Worm (Caenorhabditis elegans) whole organism, L4 larva: ENCODE measurements around the gene K08F9.3.

Experiments used
- D1046.2 ChIP-seq: fragments of 200-800 bp; sonication (Bioruptor generic); IDR thresholded peaks from 2 replicates; pipeline ENCODE4 v1.3.6; 2022; ENCODE audit warnings: missing genetic modification characterization, missing compliant biosample characterization
- F10B5.3 ChIP-seq: sonication (generic microtip); optimal IDR thresholded peaks from 2 replicates; lab custom pipeline; 2016; ENCODE audit warnings: mild to moderate bottlenecking, missing genetic modification characterization, missing compliant biosample characterization
- F26F4.8 ChIP-seq: fragments of 200-800 bp; sonication (Bioruptor generic); conservative IDR thresholded peaks from 2 replicates; pipeline ENCODE4 v1.3.6; 2022; ENCODE audit warnings: missing genetic modification characterization, missing compliant biosample characterization
- F44E2.7 ChIP-seq: fragments of 200-800 bp; sonication (Bioruptor generic); IDR thresholded peaks from 2 replicates; pipeline ENCODE4 v2.1.2; 2022; ENCODE audit warnings: missing genetic modification characterization, missing compliant biosample characterization
- F49E8.2 ChIP-seq: sonication (generic microtip); optimal IDR thresholded peaks from 2 replicates; lab custom pipeline; 2016; ENCODE audit warnings: missing compliant biosample characterization, mild to moderate bottlenecking, missing genetic modification characterization, borderline replicate concordance
- R02D3.7 ChIP-seq: fragments of 150-350 bp; sonication (generic microtip); optimal IDR thresholded peaks from 3 replicates; lab custom pipeline; 2014; ENCODE audit warnings: missing biosample characterization, missing genetic modification characterization
- T20F7.1 ChIP-seq: fragments of 200-800 bp; sonication (Bioruptor generic); optimal IDR thresholded peaks from 2 replicates; lab custom pipeline; 2018; ENCODE audit warnings: mild to moderate bottlenecking, missing genetic modification characterization, missing compliant biosample characterization
- Y105C5A.15 ChIP-seq: fragments of 200-800 bp; sonication (Bioruptor generic); IDR thresholded peaks from 2 replicates; pipeline ENCODE4 v1.3.6; 2022; ENCODE audit warnings: missing genetic modification characterization, missing compliant biosample characterization
- Y48G9A.11 ChIP-seq: fragments of 200-800 bp; sonication (Bioruptor generic); IDR thresholded peaks from 2 replicates; pipeline ENCODE4 v1.3.6; 2022; ENCODE audit warnings: missing genetic modification reagents, missing genetic modification characterization, missing compliant biosample characterization
- Y5F2A.4 ChIP-seq: fragments of 200-800 bp; sonication (Bioruptor generic); optimal IDR thresholded peaks from 2 replicates; lab custom pipeline; 2018; ENCODE audit warnings: mild to moderate bottlenecking, missing genetic modification characterization, missing compliant biosample characterization
- ceh-20 ChIP-seq: fragments of 200-800 bp; sonication (Bioruptor generic); IDR thresholded peaks from 2 replicates; pipeline ENCODE4 v1.3.6; 2022; ENCODE audit warnings: missing genetic modification reagents, missing genetic modification characterization, missing compliant biosample characterization
- ceh-28 ChIP-seq: fragments of 150-350 bp; optimal IDR thresholded peaks from 2 replicates; lab custom pipeline; 2014; ENCODE audit warnings: missing biosample characterization, missing genetic modification reagents, missing genetic modification characterization
- ceh-44 ChIP-seq: fragments of 200-800 bp; sonication (Bioruptor generic); IDR thresholded peaks from 2 replicates; pipeline ENCODE4 v1.3.6; 2022; ENCODE audit warnings: missing genetic modification reagents, missing genetic modification characterization, missing compliant biosample characterization
- daf-16 ChIP-seq, 3 experiments: sonication (generic microtip); optimal IDR thresholded peaks; 2 replicates each; lab custom pipeline; 2016 to 2017; ENCODE audit warnings: missing genetic modification characterization in 3 of 3, missing genetic modification reagents in 3 of 3, mild to moderate bottlenecking in 2 of 3, missing compliant biosample characterization in 2 of 3, missing biosample characterization in 1 of 3, moderate library complexity in 1 of 3
- dpl-1 ChIP-seq: fragments of 150-350 bp; optimal IDR thresholded peaks from 2 replicates; lab custom pipeline; 2014; ENCODE audit warnings: missing biosample characterization, missing genetic modification reagents, missing genetic modification characterization
- duxl-1 ChIP-seq: sonication (generic microtip); optimal IDR thresholded peaks from 2 replicates; lab custom pipeline; 2016; ENCODE audit warnings: mild to moderate bottlenecking, missing genetic modification characterization, moderate library complexity, missing compliant biosample characterization; ENCODE audit not compliant: poor library complexity
- dve-1 ChIP-seq: sonication (generic microtip); optimal IDR thresholded peaks from 2 replicates; lab custom pipeline; 2017; ENCODE audit warnings: antibody characterized with exemption, mild to moderate bottlenecking, missing genetic modification characterization, missing compliant biosample characterization; ENCODE audit not compliant: insufficient read depth
- egl-27 ChIP-seq: sonication (generic microtip); optimal IDR thresholded peaks from 3 replicates; lab custom pipeline; 2017; ENCODE audit warnings: missing biosample characterization, missing genetic modification reagents, missing genetic modification characterization
- egl-43 ChIP-seq: fragments of 200-800 bp; sonication (Bioruptor generic); IDR thresholded peaks from 2 replicates; pipeline ENCODE4 v1.3.6; 2022; ENCODE audit warnings: missing genetic modification reagents, missing genetic modification characterization, missing compliant biosample characterization
- hif-1 ChIP-seq, 2 experiments: sonication (generic microtip); optimal IDR thresholded peaks; 2 replicates each; lab custom pipeline; 2016 to 2017; ENCODE audit warnings: missing compliant biosample characterization in 2 of 2, missing genetic modification characterization in 2 of 2, missing genetic modification reagents in 2 of 2, missing genotype in 2 of 2, mild to moderate bottlenecking in 1 of 2
- jun-1 ChIP-seq: fragments of 150-350 bp; optimal IDR thresholded peaks from 2 replicates; lab custom pipeline; 2014; ENCODE audit warnings: missing biosample characterization, missing genetic modification reagents, missing genetic modification characterization
- lin-1 ChIP-seq: fragments of 200-800 bp; sonication (Bioruptor generic); IDR thresholded peaks from 2 replicates; pipeline ENCODE4 v1.3.6; 2022; ENCODE audit warnings: missing genetic modification reagents, missing genetic modification characterization, missing compliant biosample characterization
- lin-13 ChIP-seq: fragments of 150-350 bp; optimal IDR thresholded peaks from 2 replicates; lab custom pipeline; 2014; ENCODE audit warnings: missing biosample characterization, missing genetic modification reagents, missing genetic modification characterization
- lin-38 ChIP-seq: fragments of 200-800 bp; sonication (Bioruptor generic); IDR thresholded peaks from 2 replicates; pipeline ENCODE4 v1.3.6; 2022; ENCODE audit warnings: missing genetic modification reagents, missing genetic modification characterization, missing compliant biosample characterization
- lsy-2 ChIP-seq, 2 experiments: fragments of 150-350 bp in 1 of 2; sonication (generic microtip) in 1 of 2; optimal IDR thresholded peaks; 2 replicates each; lab custom pipeline; 2014 to 2017; ENCODE audit warnings: missing biosample characterization in 2 of 2, missing genetic modification characterization in 2 of 2
- mdl-1 ChIP-seq, 2 experiments: fragments of 150-350 bp in 1 of 2; sonication (generic microtip) in 1 of 2; optimal IDR thresholded peaks; 2 replicates each; lab custom pipeline; 2014 to 2017; ENCODE audit warnings: missing biosample characterization in 2 of 2, missing genetic modification characterization in 2 of 2
- mep-1 ChIP-seq: fragments of 150-350 bp; sonication (generic microtip); optimal IDR thresholded peaks from 3 replicates; lab custom pipeline; 2014; ENCODE audit warnings: missing biosample characterization, missing genetic modification characterization
- mes-2 ChIP-seq: sonication (generic microtip); optimal IDR thresholded peaks from 2 replicates; lab custom pipeline; 2016; ENCODE audit warnings: missing genotype, mild to moderate bottlenecking, missing genetic modification characterization, missing compliant biosample characterization; ENCODE audit not compliant: poor library complexity, severe bottlenecking
- mxl-3 ChIP-seq: fragments of 200-800 bp; sonication (Bioruptor generic); optimal IDR thresholded peaks from 2 replicates; lab custom pipeline; 2018; ENCODE audit warnings: mild to moderate bottlenecking, missing genetic modification characterization, missing compliant biosample characterization
- nhr-102 ChIP-seq: sonication (generic microtip); optimal IDR thresholded peaks from 2 replicates; lab custom pipeline; 2016; ENCODE audit warnings: mild to moderate bottlenecking, missing genetic modification characterization, moderate library complexity, missing compliant biosample characterization
- nhr-28 ChIP-seq: fragments of 150-350 bp; optimal IDR thresholded peaks from 2 replicates; lab custom pipeline; 2014; ENCODE audit warnings: missing biosample characterization, missing genetic modification characterization
- nhr-6 ChIP-seq: fragments of 150-350 bp; optimal IDR thresholded peaks from 2 replicates; lab custom pipeline; 2014; ENCODE audit warnings: missing biosample characterization, missing genetic modification characterization
- nhr-76 ChIP-seq: fragments of 150-350 bp; optimal IDR thresholded peaks from 2 replicates; lab custom pipeline; 2014; ENCODE audit warnings: missing biosample characterization, missing genetic modification characterization
- nhr-77 ChIP-seq: fragments of 150-350 bp; optimal IDR thresholded peaks from 2 replicates; lab custom pipeline; 2014; ENCODE audit warnings: missing biosample characterization, missing genetic modification characterization
- pha-4 ChIP-seq, 2 experiments: fragments of 150-350 bp in 1 of 2; fragments of 200-800 bp in 1 of 2; sonication (Bioruptor generic) in 1 of 2; IDR thresholded peaks in 1 of 2; optimal IDR thresholded peaks in 1 of 2; 2 replicates each; pipeline versions ENCODE4 v1.3.6 to Lab custom; 2014 to 2022; ENCODE audit warnings: missing genetic modification characterization in 2 of 2, missing genetic modification reagents in 2 of 2, missing biosample characterization in 1 of 2, missing compliant biosample characterization in 1 of 2
- php-3 ChIP-seq: fragments of 200-800 bp; sonication (Bioruptor generic); IDR thresholded peaks from 2 replicates; pipeline ENCODE4 v1.3.6; 2022; ENCODE audit warnings: missing genetic modification reagents, missing genetic modification characterization, missing compliant biosample characterization
- pqm-1 ChIP-seq: sonication (generic microtip); optimal IDR thresholded peaks from 2 replicates; lab custom pipeline; 2017; ENCODE audit warnings: missing biosample characterization, missing genetic modification characterization
- rbr-2 ChIP-seq: sonication (generic microtip); optimal IDR thresholded peaks from 2 replicates; lab custom pipeline; 2016; ENCODE audit warnings: missing genotype, missing genetic modification characterization, missing compliant biosample characterization
- spr-3 ChIP-seq: fragments of 200-800 bp; sonication (Bioruptor generic); optimal IDR thresholded peaks from 2 replicates; lab custom pipeline; 2018; ENCODE audit warnings: mild to moderate bottlenecking, missing genetic modification characterization, missing compliant biosample characterization
- vab-7 ChIP-seq: fragments of 200-800 bp; sonication (Bioruptor generic); IDR thresholded peaks from 2 replicates; pipeline ENCODE4 v1.3.6; 2022; ENCODE audit warnings: missing genetic modification reagents, missing genetic modification characterization, missing compliant biosample characterization
- ztf-11 ChIP-seq: fragments of 150-350 bp; optimal IDR thresholded peaks from 2 replicates; lab custom pipeline; 2014; ENCODE audit warnings: missing biosample characterization, missing genetic modification characterization
- ztf-7 ChIP-seq: fragments of 150-350 bp; optimal IDR thresholded peaks from 2 replicates; lab custom pipeline; 2014; ENCODE audit warnings: missing biosample characterization, missing genetic modification characterization

The K08F9.3 gene

DNA sequence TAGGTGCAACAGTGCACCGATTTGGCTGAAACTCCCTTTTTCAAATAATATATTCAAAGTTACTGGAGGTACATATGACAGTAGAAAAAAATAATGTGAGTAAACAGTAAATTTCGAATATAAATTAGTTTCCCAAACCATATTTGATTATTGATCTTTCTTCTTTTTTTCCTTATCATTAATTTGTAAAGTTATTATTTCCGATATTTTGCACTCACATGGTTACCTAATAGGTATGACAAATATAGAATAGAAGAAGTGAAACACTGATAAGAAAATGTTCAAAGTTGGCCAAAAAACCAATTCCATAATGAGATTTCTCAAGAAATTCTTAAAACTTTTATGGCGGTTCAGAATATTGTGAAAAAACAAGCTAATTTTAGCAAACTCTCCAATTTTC lies 536 bp upstream of the K08F9.3 start:
- TF ChIP-seq nhr-28 (tag; lab: Kevin White, UChicago) (peak; percentile 34), pqm-1 (tag; lab: Kevin White, UChicago) (peak; percentile 14), nhr-102 (tag; lab: Kevin White, UChicago) (no peak), ceh-28 (tag; lab: Kevin White, UChicago) (no peak), egl-43 (GFP tag; lab: Robert Waterston, UW) (no peak), Y105C5A.15 (no peak), nhr-77 (peak; percentile 55), ceh-20 (GFP tag; lab: Robert Waterston, UW) (no peak), dve-1 (tag; lab: Kevin White, UChicago) (peak; percentile 12), vab-7 (GFP tag; lab: Robert Waterston, UW) (no peak), rbr-2 (tag; lab: Kevin White, UChicago) (no peak), F10B5.3 (tag; lab: Kevin White, UChicago) (no peak), ceh-44 (GFP tag; lab: Robert Waterston, UW) (no peak), php-3 (no peak), D1046.2 (GFP tag; lab: Robert Waterston, UW) (no peak), lsy-2 (tag; optimal IDR thresholded peaks at IDR 0.05; lab: Kevin White, UChicago) (no peak), R02D3.7 (tag; lab: Kevin White, UChicago) (no peak), daf-16 (GFP tag; optimal IDR thresholded peaks at IDR 0.05; lab: Kevin White, UChicago) (no peak), daf-16 (tag; optimal IDR thresholded peaks at IDR 0.05; lab: Kevin White, UChicago) (peak; percentile 55)
- TF ChIP-seq, all 104 proteins: peak for 5

DNA sequence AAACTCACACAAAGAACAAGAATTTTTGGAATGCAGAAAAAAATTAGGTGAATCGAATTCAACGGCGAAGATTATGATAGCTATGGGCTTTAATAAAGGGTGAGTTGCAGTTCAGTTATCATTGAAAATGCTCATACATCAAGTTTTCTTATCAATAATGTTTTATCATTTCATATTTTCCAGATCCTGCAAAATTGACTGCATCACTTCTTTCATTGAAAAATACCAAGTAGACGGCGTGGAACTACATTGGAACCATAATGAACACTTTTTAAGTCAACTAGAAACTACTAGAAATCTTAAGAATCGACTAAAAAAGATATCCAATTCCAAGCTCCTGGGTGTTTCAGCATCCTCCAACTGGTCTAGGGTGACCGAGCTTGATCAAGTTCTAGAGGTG lies 2.9 kb downstream of the K08F9.3 start, which contains the start of gene K08F9.1:
TSS of gene K08F9.1 (minus strand) at position 101 of the 400 bp plus-strand sequence.
- no peak for TF ChIP-seq ztf-7 (tag; lab: Kevin White, UChicago)
- no peak for TF ChIP-seq rbr-2 (tag; lab: Kevin White, UChicago)
- no peak for TF ChIP-seq Y48G9A.11
- no peak for TF ChIP-seq Y5F2A.4
- no peak for TF ChIP-seq jun-1
- no peak for TF ChIP-seq nhr-76 (tag; lab: Kevin White, UChicago)
- TF ChIP-seq egl-27 (tag; lab: Kevin White, UChicago): no peak
- no peak for TF ChIP-seq lin-1
- no peak for TF ChIP-seq daf-16 (GFP tag; optimal IDR thresholded peaks at IDR 0.05; lab: Kevin White, UChicago)
- TF ChIP-seq daf-16 (tag; optimal IDR thresholded peaks at IDR 0.05; lab: Kevin White, UChicago): no peak
- no peak for TF ChIP-seq pha-4 (GFP tag; IDR thresholded peaks at IDR 0.05; lab: Robert Waterston, UW)
- no peak for TF ChIP-seq pha-4 (tag; optimal IDR thresholded peaks at IDR 0.05; lab: Kevin White, UChicago)
- TF ChIP-seq duxl-1 (tag; lab: Kevin White, UChicago): no peak
- no peak for TF ChIP-seq ceh-20 (GFP tag; lab: Robert Waterston, UW)
- TF ChIP-seq ztf-11: no peak

DNA sequence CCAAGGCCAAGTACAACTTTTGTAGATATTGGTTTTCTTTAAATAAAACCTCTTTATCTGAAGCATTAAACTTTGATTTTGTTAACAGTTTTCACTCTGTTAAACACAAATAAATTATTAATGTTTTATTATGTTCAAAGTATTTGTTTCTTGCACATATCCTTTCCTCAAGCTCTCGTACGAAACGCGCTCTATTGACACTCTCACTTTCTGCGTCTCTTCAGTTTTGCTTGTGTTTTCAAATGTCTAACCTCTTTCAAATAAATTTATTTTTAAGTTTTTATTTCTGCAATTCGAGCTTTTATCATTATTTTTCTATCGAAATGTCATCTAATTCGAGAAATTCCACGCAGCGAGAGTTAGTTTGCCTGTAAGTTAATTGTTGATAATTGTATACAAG lies 3.5 kb downstream of the K08F9.3 start, which contains the start of gene K08F9.4:
TSS of gene K08F9.4 (plus strand) at position 222 of the 400 bp plus-strand sequence.
- TF ChIP-seq nhr-28 (tag; lab: Kevin White, UChicago) (peak; percentile 61), F49E8.2 (tag; lab: Kevin White, UChicago) (no peak), lin-13 (GFP tag; lab: Kevin White, UChicago) (peak; percentile 7), nhr-6 (tag; lab: Kevin White, UChicago) (peak; percentile 72), mes-2 (tag; lab: Kevin White, UChicago) (peak; percentile 92), ztf-7 (tag; lab: Kevin White, UChicago) (no peak), mxl-3 (no peak), duxl-1 (tag; lab: Kevin White, UChicago) (peak; percentile 18), mep-1 (tag; lab: Kevin White, UChicago) (no peak), lin-38 (GFP tag; lab: Robert Waterston, UW) (peak; percentile 90), hif-1 (tag; optimal IDR thresholded peaks at IDR 0.05; lab: Kevin White, UChicago) (no peak), T20F7.1 (peak; percentile 32), mdl-1 (tag; optimal IDR thresholded peaks at IDR 0.05; lab: Kevin White, UChicago) (no peak), dpl-1 (GFP tag; lab: Kevin White, UChicago) (peak; percentile 73), F26F4.8 (GFP tag; lab: Robert Waterston, UW) (no peak), spr-3 (GFP tag; lab: Kevin White, UChicago) (no peak), F44E2.7 (GFP tag; lab: Robert Waterston, UW) (no peak)
- TF ChIP-seq, all 104 proteins: peak for 8
